Worm (Caenorhabditis elegans): ENCODE results near the gene unc-49.

DNA sequence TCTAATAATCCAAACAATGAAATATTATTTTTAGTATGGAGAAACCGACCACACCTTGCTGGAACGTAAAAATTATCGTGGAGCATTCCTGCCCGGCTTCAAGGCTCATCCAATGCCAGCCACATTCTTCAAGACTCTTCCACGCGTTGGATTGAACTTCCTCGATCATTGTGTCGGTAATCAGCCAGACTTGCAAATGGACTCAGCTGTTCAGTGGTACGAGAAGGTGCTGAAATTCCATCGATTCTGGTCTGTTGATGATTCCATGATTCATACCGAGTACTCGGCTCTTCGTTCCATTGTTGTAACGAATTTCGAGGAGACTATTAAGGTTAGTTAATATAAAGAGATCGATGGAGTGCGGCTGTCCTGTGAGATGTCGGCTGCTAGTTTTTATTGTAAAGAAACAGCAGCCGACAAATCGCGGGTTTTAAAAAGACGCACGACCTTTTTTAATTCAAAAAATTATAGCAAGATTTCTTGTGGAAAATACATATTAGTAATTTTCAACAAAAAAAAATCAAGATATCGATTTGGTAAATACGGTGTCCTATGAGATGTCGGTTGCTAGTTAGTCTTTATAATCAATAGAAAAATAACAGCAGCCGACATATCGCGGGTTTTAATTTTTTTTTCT is 15.6 kb downstream of the unc-49 start:
- TF ChIP-seq mls-2 (tag; optimal IDR thresholded peaks at IDR 0.05) (no peak), lin-13 (tag; optimal IDR thresholded peaks at IDR 0.05) (no peak), snpc-4 (tag; optimal IDR thresholded peaks at IDR 0.05) (no peak), unc-39 (tag; optimal IDR thresholded peaks at IDR 0.05) (no peak), nhr-28 (tag; optimal IDR thresholded peaks at IDR 0.05) (no peak), ztf-11 (tag; optimal IDR thresholded peaks at IDR 0.05) (no peak), elt-1 (tag; optimal IDR thresholded peaks at IDR 0.05; ENCODE audit: borderline replicate concordance, insufficient read depth) (no peak), cnd-1 (tag; optimal IDR thresholded peaks at IDR 0.05) (no peak)
